Fruit fly (Drosophila melanogaster) whole organism, prepupa: ENCODE data around the gene CG13623.

ENCODE experiments used
- Blimp-1 ChIP-seq: fragments of 200-800 bp; sonication (Bioruptor generic); optimal IDR thresholded peaks from 3 replicates; lab custom pipeline; 2017; ENCODE audit warnings: missing biosample characterization, missing genetic modification characterization, mild to moderate bottlenecking, moderate library complexity, missing genetic modification reagents
- CG10631 ChIP-seq: fragments of 200-800 bp; sonication (Bioruptor generic); optimal IDR thresholded peaks from 2 replicates; lab custom pipeline; 2016; ENCODE audit warnings: missing biosample characterization, missing genetic modification characterization
- CG10669 ChIP-seq: fragments of 200-800 bp; sonication (Bioruptor generic); optimal IDR thresholded peaks from 3 replicates; lab custom pipeline; 2018; ENCODE audit warnings: missing biosample characterization, mild to moderate bottlenecking, missing genetic modification characterization, moderate library complexity
- CG11294 ChIP-seq: fragments of 200-800 bp; sonication (Bioruptor generic); IDR thresholded peaks from 2 replicates; pipeline ENCODE4 v1.3.6; 2022; ENCODE audit warnings: missing biosample characterization, missing genetic modification characterization
- CG11762 ChIP-seq: fragments of 200-800 bp; sonication (Bioruptor generic); optimal IDR thresholded peaks from 3 replicates; lab custom pipeline; 2016; ENCODE audit warnings: missing biosample characterization, missing genetic modification characterization; ENCODE audit not compliant: insufficient read depth
- CG11902 ChIP-seq: fragments of 200-800 bp; sonication (Bioruptor generic); optimal IDR thresholded peaks from 3 replicates; lab custom pipeline; 2016; ENCODE audit warnings: missing biosample characterization, missing genetic modification characterization
- CG15336 ChIP-seq: fragments of 200-800 bp; sonication (Bioruptor generic); IDR thresholded peaks from 2 replicates; pipeline ENCODE4 v1.3.6; 2022; ENCODE audit warnings: missing biosample characterization, missing genetic modification characterization
- CG1621 ChIP-seq: fragments of 200-800 bp; sonication (Bioruptor generic); optimal IDR thresholded peaks from 3 replicates; lab custom pipeline; 2018; ENCODE audit warnings: missing biosample characterization, mild to moderate bottlenecking, missing genetic modification characterization
- CG16779 ChIP-seq: fragments of 200-800 bp; sonication (Bioruptor generic); optimal IDR thresholded peaks from 3 replicates; lab custom pipeline; 2017; ENCODE audit warnings: missing biosample characterization, mild to moderate bottlenecking, missing genetic modification characterization
- CG3032 ChIP-seq: fragments of 200-800 bp; optimal IDR thresholded peaks from 2 replicates; lab custom pipeline; 2019; ENCODE audit warnings: missing biosample characterization, mild to moderate bottlenecking, missing genetic modification characterization, moderate library complexity
- CG31627 ChIP-seq: fragments of 200-800 bp; sonication (Bioruptor generic); optimal IDR thresholded peaks from 3 replicates; lab custom pipeline; 2016; ENCODE audit warnings: missing biosample characterization, missing genetic modification characterization
- CG32006 ChIP-seq: fragments of 200-800 bp; sonication (Bioruptor generic); optimal IDR thresholded peaks from 3 replicates; lab custom pipeline; 2017; ENCODE audit warnings: missing biosample characterization, mild to moderate bottlenecking, missing genetic modification characterization
- CG34406 ChIP-seq: fragments of 200-800 bp; sonication (Bioruptor generic); optimal IDR thresholded peaks from 3 replicates; lab custom pipeline; 2016; ENCODE audit warnings: missing biosample characterization, missing genetic modification characterization
- CG3919 ChIP-seq: fragments of 200-800 bp; sonication (Bioruptor generic); optimal IDR thresholded peaks from 3 replicates; lab custom pipeline; 2016; ENCODE audit warnings: missing biosample characterization, missing genetic modification characterization
- CG6163 ChIP-seq: fragments of 200-800 bp; sonication (Bioruptor generic); IDR thresholded peaks from 3 replicates; pipeline ENCODE4 v1.3.6; 2022; ENCODE audit warnings: missing biosample characterization, missing genetic modification characterization
- CG6276 ChIP-seq: fragments of 200-800 bp; sonication (Bioruptor generic); optimal IDR thresholded peaks from 2 replicates; lab custom pipeline; 2017; ENCODE audit warnings: missing biosample characterization, mild to moderate bottlenecking, missing genetic modification characterization
- CG6792 ChIP-seq: fragments of 200-800 bp; sonication (Bioruptor generic); optimal IDR thresholded peaks from 3 replicates; lab custom pipeline; 2016; ENCODE audit warnings: missing biosample characterization, missing genetic modification characterization
- CG6808 ChIP-seq: fragments of 200-800 bp; sonication (Bioruptor generic); optimal IDR thresholded peaks from 3 replicates; lab custom pipeline; 2017; ENCODE audit warnings: missing biosample characterization, missing genetic modification characterization, mild to moderate bottlenecking, moderate library complexity, missing genetic modification reagents
- CG6854 ChIP-seq: fragments of 200-800 bp; sonication (Bioruptor generic); optimal IDR thresholded peaks from 2 replicates; lab custom pipeline; 2017; ENCODE audit warnings: missing biosample characterization, mild to moderate bottlenecking, missing genetic modification characterization
- CG7368 ChIP-seq: fragments of 200-800 bp; sonication (Bioruptor generic); optimal IDR thresholded peaks from 3 replicates; lab custom pipeline; 2016; ENCODE audit warnings: missing biosample characterization, missing genetic modification characterization
- CG8119 ChIP-seq: fragments of 200-800 bp; sonication (Bioruptor generic); IDR thresholded peaks from 3 replicates; pipeline ENCODE4 v1.3.6; 2022; ENCODE audit warnings: missing biosample characterization, missing genetic modification characterization
- CG8319 ChIP-seq: fragments of 200-800 bp; sonication (Bioruptor generic); optimal IDR thresholded peaks from 3 replicates; lab custom pipeline; 2016; ENCODE audit warnings: missing biosample characterization, missing genetic modification characterization
- CG8632 ChIP-seq: fragments of 200-800 bp; sonication (Bioruptor generic); optimal IDR thresholded peaks from 3 replicates; lab custom pipeline; 2016; ENCODE audit warnings: missing biosample characterization, missing genetic modification characterization
- CG9139 ChIP-seq: fragments of 200-800 bp; sonication (Bioruptor generic); optimal IDR thresholded peaks from 3 replicates; lab custom pipeline; 2017; ENCODE audit warnings: missing biosample characterization, mild to moderate bottlenecking, missing genetic modification characterization
- Ets21C ChIP-seq: fragments of 200-800 bp; sonication (Bioruptor generic); optimal IDR thresholded peaks from 3 replicates; lab custom pipeline; 2016; ENCODE audit warnings: missing biosample characterization, missing genetic modification characterization
- Gug ChIP-seq: fragments of 200-800 bp; sonication (Bioruptor generic); IDR thresholded peaks from 2 replicates; pipeline ENCODE4 v1.3.6; 2022; ENCODE audit warnings: missing biosample characterization, missing genetic modification characterization
- Hr38 ChIP-seq: sonication (Bioruptor generic); optimal IDR thresholded peaks from 2 replicates; lab custom pipeline; 2016; ENCODE audit warnings: missing biosample characterization, missing genetic modification characterization
- Hr39 ChIP-seq: fragments of 200-800 bp; sonication (Bioruptor generic); optimal IDR thresholded peaks from 2 replicates; lab custom pipeline; 2016; ENCODE audit warnings: missing biosample characterization, missing genetic modification characterization
- Hr4 ChIP-seq: fragments of 200-800 bp; sonication (Bioruptor generic); optimal IDR thresholded peaks from 3 replicates; lab custom pipeline; 2016; ENCODE audit warnings: missing biosample characterization, missing genetic modification characterization
- OdsH ChIP-seq: fragments of 200-800 bp; sonication (Bioruptor generic); optimal IDR thresholded peaks from 3 replicates; lab custom pipeline; 2016; ENCODE audit warnings: missing biosample characterization, missing genetic modification characterization
- Smox ChIP-seq: fragments of 200-800 bp; sonication (Bioruptor generic); optimal IDR thresholded peaks from 3 replicates; lab custom pipeline; 2016; ENCODE audit warnings: missing biosample characterization, missing genetic modification characterization
- Sox102F ChIP-seq: fragments of 200-800 bp; sonication (Bioruptor generic); optimal IDR thresholded peaks from 2 replicates; lab custom pipeline; 2016; ENCODE audit warnings: missing biosample characterization, mild to moderate bottlenecking, missing genetic modification characterization
- Sox14 ChIP-seq: fragments of 200-800 bp; sonication (Bioruptor generic); optimal IDR thresholded peaks from 3 replicates; lab custom pipeline; 2016; ENCODE audit warnings: missing biosample characterization, missing genetic modification characterization
- cyc ChIP-seq: fragments of 200-800 bp; sonication (Bioruptor generic); optimal IDR thresholded peaks from 3 replicates; lab custom pipeline; 2016; ENCODE audit warnings: missing biosample characterization, missing genetic modification characterization
- dac ChIP-seq: fragments of 200-800 bp; sonication (Bioruptor generic); optimal IDR thresholded peaks from 2 replicates; lab custom pipeline; 2017; ENCODE audit warnings: missing biosample characterization, mild to moderate bottlenecking, missing genetic modification characterization
- eg ChIP-seq: fragments of 200-800 bp; sonication (Bioruptor generic); IDR thresholded peaks from 3 replicates; pipeline ENCODE4 v1.3.6; 2022; ENCODE audit warnings: missing biosample characterization, missing genetic modification characterization
- esn ChIP-seq: fragments of 200-800 bp; sonication (Bioruptor generic); optimal IDR thresholded peaks from 2 replicates; lab custom pipeline; 2016; ENCODE audit warnings: missing biosample characterization, mild to moderate bottlenecking, missing genetic modification characterization, moderate library complexity
- fd59A ChIP-seq: fragments of 200-800 bp; sonication (Bioruptor generic); optimal IDR thresholded peaks from 2 replicates; lab custom pipeline; 2017; ENCODE audit warnings: missing biosample characterization, mild to moderate bottlenecking, missing genetic modification characterization, missing genetic modification reagents
- fd85E ChIP-seq: fragments of 200-800 bp; sonication (Bioruptor generic); optimal IDR thresholded peaks from 3 replicates; lab custom pipeline; 2016; ENCODE audit warnings: missing biosample characterization, missing genetic modification characterization
- fkh ChIP-seq: fragments of 200-800 bp; sonication (Bioruptor generic); optimal IDR thresholded peaks from 3 replicates; lab custom pipeline; 2017; ENCODE audit warnings: missing biosample characterization, mild to moderate bottlenecking, missing genetic modification characterization, moderate library complexity
- lz ChIP-seq: fragments of 200-800 bp; sonication (Bioruptor generic); optimal IDR thresholded peaks from 3 replicates; lab custom pipeline; 2016; ENCODE audit warnings: missing biosample characterization, missing genetic modification characterization
- net ChIP-seq: fragments of 200-800 bp; sonication (Bioruptor generic); optimal IDR thresholded peaks from 3 replicates; lab custom pipeline; 2016; ENCODE audit warnings: missing biosample characterization, missing genetic modification characterization
- pdm3 ChIP-seq: fragments of 200-800 bp; sonication (Bioruptor generic); optimal IDR thresholded peaks from 3 replicates; lab custom pipeline; 2016; ENCODE audit warnings: missing biosample characterization, missing genetic modification characterization
- salr ChIP-seq, 2 experiments: fragments of 200-800 bp; sonication (Bioruptor generic); optimal IDR thresholded peaks; 3 replicates each; lab custom pipeline; 2016 to 2018; ENCODE audit warnings: missing biosample characterization in 2 of 2, missing genetic modification characterization in 2 of 2, mild to moderate bottlenecking in 1 of 2
- spab ChIP-seq: fragments of 200-800 bp; sonication (Bioruptor generic); optimal IDR thresholded peaks from 2 replicates; lab custom pipeline; 2017; ENCODE audit warnings: missing biosample characterization, mild to moderate bottlenecking, missing genetic modification characterization, missing genetic modification reagents
- ss ChIP-seq, 2 experiments: fragments of 200-800 bp; sonication (Bioruptor generic); optimal IDR thresholded peaks; 2 replicates in 1 of 2; 3 replicates in 1 of 2; lab custom pipeline; 2017 to 2018; ENCODE audit warnings: mild to moderate bottlenecking in 2 of 2, missing biosample characterization in 2 of 2, missing genetic modification characterization in 2 of 2, moderate library complexity in 1 of 2
- vri ChIP-seq: fragments of 200-800 bp; sonication (Bioruptor generic); optimal IDR thresholded peaks from 3 replicates; lab custom pipeline; 2016; ENCODE audit warnings: missing biosample characterization, mild to moderate bottlenecking, missing genetic modification characterization

Gene CG13623

dm6 chr3R:24544388-24544787, 14.0 kb upstream of the CG13623 start, which contains the start of gene Esyt2:
Gene Esyt2, plus strand, starts transcription at chr3R:24544719.
- TF ChIP-seq salr (GFP tag; optimal IDR thresholded peaks at IDR 0.05; lab: Kevin White, UChicago) (no peak), Hr38 (GFP tag; lab: Kevin White, UChicago) (no peak), CG32006 (peak; percentile 14), CG11294 (GFP tag; lab: Robert Waterston, UW) (peak; percentile 43; the same call in 1 of the 2 replicates), CG6808 (GFP tag; lab: Kevin White, UChicago) (no peak), Ets21C (GFP tag; lab: Kevin White, UChicago) (no peak), CG8632 (GFP tag; lab: Kevin White, UChicago) (no peak), pdm3 (GFP tag; lab: Kevin White, UChicago) (no peak), CG7368 (GFP tag; lab: Kevin White, UChicago) (no peak), CG10669 (GFP tag; lab: Kevin White, UChicago) (no peak), eg (GFP tag; lab: Robert Waterston, UW) (peak; percentile 75), Hr4 (GFP tag; lab: Kevin White, UChicago) (no peak), CG6163 (GFP tag; lab: Robert Waterston, UW) (0 out of 3 replicates have a peak, but pooled peaks have one; percentile 34), fkh (GFP tag; lab: Kevin White, UChicago) (no peak), fd59A (GFP tag; lab: Kevin White, UChicago) (no peak), CG6854 (no peak), CG34406 (GFP tag; lab: Kevin White, UChicago) (no peak), OdsH (peak; percentile 22), CG3032 (tag; lab: Kevin White, UChicago) (no peak), vri (GFP tag; lab: Kevin White, UChicago) (no peak), cyc (GFP tag; lab: Kevin White, UChicago) (no peak), CG8119 (no peak), Gug (0 out of 2 replicates have a peak, but pooled peaks have one; percentile 49), dac (GFP tag; lab: Kevin White, UChicago) (no peak), fd85E (GFP tag; lab: Kevin White, UChicago) (no peak), CG15336 (peak; percentile 65), Sox14 (GFP tag; lab: Kevin White, UChicago) (no peak), spab (no peak), CG6276 (GFP tag; lab: Kevin White, UChicago) (peak; percentile 41), CG16779 (tag; lab: Kevin White, UChicago) (no peak), Blimp-1 (GFP tag; lab: Kevin White, UChicago) (no peak)

- TF ChIP-seq eg (GFP tag; lab: Robert Waterston, UW) (peak; percentile 61; the same call in 2 of the 3 replicates), vri (GFP tag; lab: Kevin White, UChicago) (peak; percentile 91), Hr39 (GFP tag; lab: Kevin White, UChicago) (no peak), CG8632 (GFP tag; lab: Kevin White, UChicago) (no peak), dac (GFP tag; lab: Kevin White, UChicago) (no peak), Sox102F (peak; percentile 71), lz (GFP tag; lab: Kevin White, UChicago) (peak; percentile 60), CG6276 (GFP tag; lab: Kevin White, UChicago) (no peak), CG3032 (tag; lab: Kevin White, UChicago) (peak; percentile 18), CG8319 (GFP tag; lab: Kevin White, UChicago) (no peak), salr (GFP tag; optimal IDR thresholded peaks at IDR 0.05; lab: Kevin White, UChicago) (no peak), Smox (GFP tag; lab: Kevin White, UChicago) (peak; percentile 67), CG10669 (GFP tag; lab: Kevin White, UChicago) (peak; percentile 21), net (GFP tag; lab: Kevin White, UChicago) (peak; percentile 48), CG11762 (no peak), CG6792 (peak; percentile 7), CG3919 (GFP tag; lab: Kevin White, UChicago) (peak; percentile 47), CG1621 (peak; percentile 32), CG11902 (GFP tag; lab: Kevin White, UChicago) (no peak), CG15336 (peak; percentile 16; the same call in 1 of the 2 replicates), CG31627 (GFP tag; lab: Kevin White, UChicago) (peak; percentile 37), CG10631 (GFP tag; lab: Kevin White, UChicago) (no peak), CG6854 (peak; percentile 68), CG9139 (peak; percentile 23), esn (GFP tag; lab: Kevin White, UChicago) (peak; percentile 64), ss (GFP tag; optimal IDR thresholded peaks at IDR 0.05; lab: Kevin White, UChicago) (peak; percentile 40 to 46), fd59A (GFP tag; lab: Kevin White, UChicago) (no peak), fd85E (GFP tag; lab: Kevin White, UChicago) (no peak), CG32006 (no peak)
These were observed 13.4 kb upstream of the CG13623 start, which contains the start of gene Cftr for dm6 chr3R:24543676-24544277. Gene Cftr, minus strand, starts transcription at chr3R:24543914.
